Fruit fly (Drosophila melanogaster) S2 (cell line): ENCODE measurements around the gene Abl.

Experiments
- CG8478 ChIP-seq: fragments of >200 bp; optimal IDR thresholded peaks from 2 replicates; lab custom pipeline; 2018
- CTCF ChIP-seq, 2 experiments: fragments of >200 bp; optimal IDR thresholded peaks; 2 replicates each; lab custom pipeline; 2018

- no peak for TF ChIP-seq CG8478 (lab: Kevin White, UChicago)
- no peak for TF ChIP-seq CTCF (optimal IDR thresholded peaks at IDR 0.05; lab: Kevin White, UChicago)
Observed at dm6 chr3L:16594922-16595518, 52.7 kb downstream of the Abl start, which contains the start of the genes spd-2 and Apl.
